Fruit fly (Drosophila melanogaster) whole organism: Measurements from ENCODE around the gene CG17196.

Source experiments
- CG8478 ChIP-seq: fragments of >200 bp; optimal IDR thresholded peaks from 2 replicates; lab custom pipeline; 2018; ENCODE audit warnings: inconsistent platforms
- Dll ChIP-seq: fragments of >200 bp; optimal IDR thresholded peaks from 2 replicates; lab custom pipeline; 2017
- EcR ChIP-seq, 2 experiments: fragments of >200 bp; optimal IDR thresholded peaks; 2 replicates each; lab custom pipeline; 2017; ENCODE audit warnings: missing biosample characterization in 2 of 2, missing genetic modification characterization in 2 of 2, missing genetic modification reagents in 2 of 2
- pan ChIP-seq: fragments of >200 bp; optimal IDR thresholded peaks from 2 replicates; lab custom pipeline; 2017
- psq ChIP-seq: fragments of >200 bp; optimal IDR thresholded peaks from 2 replicates; lab custom pipeline; 2017
- usp ChIP-seq: fragments of >200 bp; optimal IDR thresholded peaks from 2 replicates; lab custom pipeline; 2017; ENCODE audit warnings: missing biosample characterization, missing genetic modification characterization, mixed read lengths

dm6 chr3R:25762005-25762764 is 13.9 kb downstream of the CG17196 start:
- TF ChIP-seq usp (GFP tag; lab: Kevin White, UChicago) (no peak), psq (no peak), CG8478 (lab: Kevin White, UChicago) (no peak), EcR (GFP tag; optimal IDR thresholded peaks at IDR 0.05; lab: Kevin White, UChicago) (no peak), pan (lab: Kevin White, UChicago) (no peak), Dll (lab: Kevin White, UChicago) (no peak)
